Fruit fly (Drosophila melanogaster) whole organism, embryonic: ENCODE results near the gene Tmep.
A peak's percentile ranks its signal among the peaks of the same experiment; 100 is the strongest.

ENCODE experiments used
- CG10267 ChIP-seq: fragments of 200-800 bp; sonication (Bioruptor generic); optimal IDR thresholded peaks from 2 replicates; lab custom pipeline; 2018; ENCODE audit warnings: missing biosample characterization, mild to moderate bottlenecking, missing genetic modification characterization, moderate library complexity
- CG10543 ChIP-seq: fragments of 200-800 bp; sonication (Bioruptor generic); optimal IDR thresholded peaks from 3 replicates; lab custom pipeline; 2017; ENCODE audit warnings: missing biosample characterization, mild to moderate bottlenecking, missing genetic modification characterization, moderate library complexity
- CG10565 ChIP-seq: fragments of 200-800 bp; sonication (Bioruptor generic); optimal IDR thresholded peaks from 3 replicates; lab custom pipeline; 2016; ENCODE audit warnings: missing biosample characterization, mild to moderate bottlenecking, missing genetic modification characterization
- CG13775 ChIP-seq: fragments of 200-800 bp; sonication (Bioruptor generic); optimal IDR thresholded peaks from 3 replicates; lab custom pipeline; 2017; ENCODE audit warnings: missing biosample characterization, mild to moderate bottlenecking, missing genetic modification characterization
- CG15514 ChIP-seq: fragments of 200-800 bp; sonication (Bioruptor generic); optimal IDR thresholded peaks from 3 replicates; lab custom pipeline; 2017; ENCODE audit warnings: missing biosample characterization, missing genetic modification characterization, mild to moderate bottlenecking, moderate library complexity, missing genetic modification reagents
- CG15601 ChIP-seq: fragments of 200-800 bp; sonication (Bioruptor generic); optimal IDR thresholded peaks from 3 replicates; lab custom pipeline; 2019; ENCODE audit warnings: missing biosample characterization, mild to moderate bottlenecking, missing genetic modification characterization, moderate library complexity
- CG17385 ChIP-seq: fragments of 200-800 bp; sonication (Bioruptor generic); optimal IDR thresholded peaks from 3 replicates; lab custom pipeline; 2018; ENCODE audit warnings: missing biosample characterization, mild to moderate bottlenecking, missing genetic modification characterization
- CG17829 ChIP-seq: fragments of 200-800 bp; optimal IDR thresholded peaks from 2 replicates; lab custom pipeline; 2019; ENCODE audit warnings: missing biosample characterization, mild to moderate bottlenecking, missing genetic modification characterization, moderate library complexity
- CG31441 ChIP-seq: fragments of 200-800 bp; sonication (Bioruptor generic); IDR thresholded peaks from 2 replicates; pipeline ENCODE4 v1.3.6; 2022; ENCODE audit warnings: missing biosample characterization, missing genetic modification characterization
- CG3407 ChIP-seq: fragments of 200-800 bp; sonication (Bioruptor generic); optimal IDR thresholded peaks from 2 replicates; lab custom pipeline; 2018; ENCODE audit warnings: missing biosample characterization, mild to moderate bottlenecking, missing genetic modification characterization
- CG8290 ChIP-seq, 3 experiments: fragments of 200-800 bp; sonication (Bioruptor generic); optimal IDR thresholded peaks; 2 replicates each; lab custom pipeline; 2016 to 2019; ENCODE audit warnings: missing biosample characterization in 3 of 3, missing genetic modification characterization in 3 of 3, mild to moderate bottlenecking in 2 of 3, moderate library complexity in 1 of 3
- CG9215 ChIP-seq: fragments of 200-800 bp; sonication (Bioruptor generic); IDR thresholded peaks from 2 replicates; pipeline ENCODE4 v1.3.6; 2022; ENCODE audit warnings: missing biosample characterization, missing genetic modification characterization
- CG9727 ChIP-seq: fragments of 200-800 bp; sonication (Bioruptor generic); optimal IDR thresholded peaks from 3 replicates; lab custom pipeline; 2017; ENCODE audit warnings: missing biosample characterization, mild to moderate bottlenecking, missing genetic modification characterization
- CG9797 ChIP-seq: fragments of 200-800 bp; sonication (Bioruptor generic); optimal IDR thresholded peaks from 3 replicates; lab custom pipeline; 2018; ENCODE audit warnings: missing biosample characterization, mild to moderate bottlenecking, missing genetic modification characterization
- CoRest ChIP-seq: fragments of 200-800 bp; sonication (Bioruptor generic); optimal IDR thresholded peaks from 3 replicates; lab custom pipeline; 2018; ENCODE audit warnings: missing biosample characterization, mild to moderate bottlenecking, missing genetic modification characterization, moderate library complexity
- Ets97D ChIP-seq: fragments of 200-800 bp; sonication (Bioruptor generic); optimal IDR thresholded peaks from 3 replicates; lab custom pipeline; 2016; ENCODE audit warnings: missing biosample characterization, missing genetic modification characterization
- Fer1 ChIP-seq: fragments of 200-800 bp; sonication (Bioruptor generic); optimal IDR thresholded peaks from 2 replicates; lab custom pipeline; 2017; ENCODE audit warnings: missing biosample characterization, mild to moderate bottlenecking, missing genetic modification characterization
- HmgZ ChIP-seq: fragments of 200-800 bp; sonication (Bioruptor generic); optimal IDR thresholded peaks from 2 replicates; lab custom pipeline; 2018; ENCODE audit warnings: missing biosample characterization, mild to moderate bottlenecking, missing genetic modification characterization
- Hmx ChIP-seq: fragments of 200-800 bp; sonication (Bioruptor generic); optimal IDR thresholded peaks from 2 replicates; lab custom pipeline; 2016; ENCODE audit warnings: missing biosample characterization, missing genetic modification characterization
- MBD-R2 ChIP-seq: fragments of 200-800 bp; sonication (Bioruptor generic); IDR thresholded peaks from 2 replicates; pipeline ENCODE4 v1.3.6; 2022; ENCODE audit warnings: missing biosample characterization, missing genetic modification characterization
- Scr ChIP-seq: fragments of 200-800 bp; sonication (Bioruptor generic); IDR thresholded peaks from 2 replicates; pipeline ENCODE4 v1.3.6; 2022; ENCODE audit warnings: missing biosample characterization, missing genetic modification characterization; ENCODE audit not compliant: partially characterized antibody
- Sin3A ChIP-seq: fragments of >200 bp; optimal IDR thresholded peaks from 2 replicates; lab custom pipeline; 2018
- btn ChIP-seq: fragments of 200-800 bp; sonication (Bioruptor generic); optimal IDR thresholded peaks from 2 replicates; lab custom pipeline; 2016; ENCODE audit warnings: missing biosample characterization, missing genetic modification characterization
- chif ChIP-seq, 2 experiments: fragments of 200-800 bp; sonication (Bioruptor generic); optimal IDR thresholded peaks; 3 replicates each; lab custom pipeline; 2016; ENCODE audit warnings: missing biosample characterization in 2 of 2, missing genetic modification characterization in 2 of 2
- chn ChIP-seq: fragments of 200-800 bp; sonication (Bioruptor generic); optimal IDR thresholded peaks from 2 replicates; lab custom pipeline; 2016; ENCODE audit warnings: missing biosample characterization, missing genetic modification characterization
- ci ChIP-seq: fragments of 200-800 bp; sonication (Bioruptor generic); IDR thresholded peaks from 3 replicates; pipeline ENCODE4 v1.3.6; 2022; ENCODE audit warnings: missing biosample characterization, missing genetic modification characterization
- crp ChIP-seq, 2 experiments: fragments of 200-800 bp; sonication (Bioruptor generic); optimal IDR thresholded peaks; 2 replicates in 1 of 2; 3 replicates in 1 of 2; lab custom pipeline; 2017; ENCODE audit warnings: missing biosample characterization in 2 of 2, missing genetic modification characterization in 2 of 2, mild to moderate bottlenecking in 1 of 2, moderate library complexity in 1 of 2
- cwo ChIP-seq: fragments of 200-800 bp; sonication (Bioruptor generic); optimal IDR thresholded peaks from 3 replicates; lab custom pipeline; 2017; ENCODE audit warnings: missing biosample characterization, missing genetic modification characterization, mild to moderate bottlenecking, moderate library complexity, missing genetic modification reagents
- ftz-f1 ChIP-seq: fragments of 200-800 bp; sonication (Bioruptor generic); optimal IDR thresholded peaks from 2 replicates; lab custom pipeline; 2016; ENCODE audit warnings: missing biosample characterization, missing genetic modification characterization
- gcm ChIP-seq: fragments of 200-800 bp; sonication (Bioruptor generic); optimal IDR thresholded peaks from 2 replicates; lab custom pipeline; 2019; ENCODE audit warnings: missing biosample characterization, mild to moderate bottlenecking, missing genetic modification characterization, moderate library complexity
- h ChIP-seq: fragments of >200 bp; optimal IDR thresholded peaks from 2 replicates; lab custom pipeline; 2017
- hkb ChIP-seq, 2 experiments: fragments of 200-800 bp in 1 of 2; fragments of >200 bp in 1 of 2; sonication (Bioruptor generic) in 1 of 2; IDR thresholded peaks in 1 of 2; optimal IDR thresholded peaks in 1 of 2; 2 replicates each; pipeline versions ENCODE4 v1.3.6 to Lab custom; 2017 to 2022; ENCODE audit warnings: missing biosample characterization in 1 of 2, missing genetic modification characterization in 1 of 2
- knrl ChIP-seq: fragments of 200-800 bp; sonication (Bioruptor generic); IDR thresholded peaks from 3 replicates; pipeline ENCODE4 v1.3.6; 2022; ENCODE audit warnings: missing biosample characterization, missing genetic modification characterization; ENCODE audit not compliant: partially characterized antibody
- mirr ChIP-seq: fragments of 200-800 bp; sonication (Bioruptor generic); optimal IDR thresholded peaks from 3 replicates; lab custom pipeline; 2018; ENCODE audit warnings: missing biosample characterization, mild to moderate bottlenecking, missing genetic modification characterization
- mld ChIP-seq: fragments of 200-800 bp; sonication (Bioruptor generic); IDR thresholded peaks from 3 replicates; pipeline ENCODE4 v1.3.6; 2022; ENCODE audit warnings: missing biosample characterization, missing genetic modification characterization; ENCODE audit not compliant: partially characterized antibody
- pfk ChIP-seq: fragments of 200-800 bp; sonication (Bioruptor generic); optimal IDR thresholded peaks from 2 replicates; lab custom pipeline; 2018; ENCODE audit warnings: missing biosample characterization, mild to moderate bottlenecking, missing genetic modification characterization, moderate library complexity
- row ChIP-seq: fragments of 200-800 bp; sonication (Bioruptor generic); IDR thresholded peaks from 3 replicates; pipeline ENCODE4 v1.3.6; 2022; ENCODE audit warnings: missing biosample characterization, missing genetic modification characterization
- run ChIP-seq: fragments of 200-800 bp; sonication (Bioruptor generic); optimal IDR thresholded peaks from 3 replicates; lab custom pipeline; 2018; ENCODE audit warnings: missing biosample characterization, mild to moderate bottlenecking, missing genetic modification characterization
- sc ChIP-seq, 3 experiments: fragments of >200 bp in 2 of 3; fragments of 200-800 bp in 1 of 3; sonication (Bioruptor generic) in 1 of 3; optimal IDR thresholded peaks; 2 replicates in 2 of 3; 3 replicates in 1 of 3; lab custom pipeline; 2017; ENCODE audit warnings: mild to moderate bottlenecking in 1 of 3, missing biosample characterization in 1 of 3, missing genetic modification characterization in 1 of 3, missing genetic modification reagents in 1 of 3

The Tmep gene

DNA sequence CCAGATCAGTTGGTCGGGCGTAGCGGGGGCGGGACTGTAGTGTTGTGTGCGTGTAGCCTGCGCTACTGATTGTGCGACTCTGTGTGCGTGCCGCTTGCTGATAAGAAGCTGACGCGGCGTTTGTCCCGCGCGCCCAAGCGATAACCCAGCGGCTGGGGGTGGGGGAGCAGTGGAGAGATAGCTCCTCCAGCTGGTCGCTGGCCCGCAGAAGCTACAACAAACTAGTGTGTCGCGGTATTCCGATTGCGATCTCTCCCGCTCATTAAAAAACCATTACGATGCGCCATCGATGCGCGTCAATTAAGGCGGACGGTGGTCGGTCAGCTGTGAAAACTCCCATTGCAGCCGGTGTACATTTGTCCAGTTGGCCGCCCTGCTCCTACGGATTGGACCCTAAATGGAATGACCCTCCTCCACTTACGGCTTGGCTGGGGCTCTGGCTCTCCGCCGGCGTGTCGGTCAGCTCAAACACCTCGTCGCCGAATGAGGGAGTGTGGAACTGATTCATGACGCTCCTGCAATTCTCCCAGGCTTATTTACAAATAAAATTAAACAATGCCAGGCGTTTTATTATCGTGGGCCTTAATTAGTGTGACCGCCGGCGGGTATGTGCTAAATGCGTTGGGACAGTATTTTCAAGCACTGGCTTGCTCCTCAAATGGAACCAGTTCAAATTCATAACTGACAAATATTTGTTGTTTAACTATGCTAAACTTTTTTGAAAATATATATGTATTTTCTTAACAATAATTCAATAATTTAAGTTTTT, 33.3 kb downstream of the Tmep start, which contains the start of gene CG12104 (continued):
- TF ChIP-seq chif (GFP tag; optimal IDR thresholded peaks at IDR 0.05; lab: Kevin White, UChicago) = no peak
- peak; percentile 64 for TF ChIP-seq mirr (GFP tag; lab: Kevin White, UChicago)
- peak; percentile 23 for TF ChIP-seq CG3407
- TF ChIP-seq cwo (GFP tag; lab: Kevin White, UChicago) = peak; percentile 40
- no peak for TF ChIP-seq chn (GFP tag; lab: Kevin White, UChicago)
- peak; percentile 29 for TF ChIP-seq CG17829
- TF ChIP-seq CG17385 (GFP tag; lab: Kevin White, UChicago) = peak; percentile 41
- no peak for TF ChIP-seq Hmx (GFP tag; lab: Kevin White, UChicago)
- 0 out of 3 replicates have a peak, but pooled peaks have one; percentile 42 for TF ChIP-seq mld (GFP tag; lab: Robert Waterston, UW)
- peak; percentile 15 for TF ChIP-seq Sin3A (lab: Kevin White, UChicago)
- no peak for TF ChIP-seq h (lab: Kevin White, UChicago)
- no peak for TF ChIP-seq CG8290 (GFP tag; optimal IDR thresholded peaks at IDR 0.05; lab: Kevin White, UChicago)
- TF ChIP-seq CG8290 (tag; optimal IDR thresholded peaks at IDR 0.05; lab: Kevin White, UChicago) = peak in 1 of 2 experiments; percentile 13
- TF ChIP-seq CG10565 (GFP tag; lab: Kevin White, UChicago) = no peak
- TF ChIP-seq CG10543 (GFP tag; lab: Kevin White, UChicago) = peak; percentile 95
- peak; percentile 38 for TF ChIP-seq HmgZ
- peak; percentile 19 for TF ChIP-seq gcm
- peak; percentile 18 for TF ChIP-seq run
- TF ChIP-seq crp (GFP tag; optimal IDR thresholded peaks at IDR 0.05; lab: Kevin White, UChicago) = peak in 1 of 2 experiments; percentile 53
- peak; percentile 15 for TF ChIP-seq Fer1 (GFP tag; lab: Kevin White, UChicago)
- TF ChIP-seq, all 482 proteins: peak for 99

DNA sequence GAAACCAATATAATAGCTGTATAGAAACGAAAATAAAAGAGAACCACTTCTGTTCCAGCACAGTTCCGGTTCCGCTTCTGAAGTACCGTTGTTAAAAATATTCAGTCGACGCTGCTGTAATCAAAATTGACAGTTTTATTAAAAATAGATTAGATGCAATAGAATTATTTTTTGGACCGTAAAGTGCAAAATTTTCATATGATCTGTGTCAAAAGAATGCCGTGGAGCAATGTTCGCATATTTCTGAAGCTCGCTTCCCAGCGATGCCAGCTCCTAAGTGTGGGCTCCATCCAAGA, 33.8 kb downstream of the Tmep start, which contains the start of the genes CG18170 and CG33791:
CG18170 (plus strand) TSS at position 122 of the 296 bp plus-strand sequence.
CG33791 (plus strand) TSS at position 122 of the 296 bp plus-strand sequence.
- TF ChIP-seq CoRest (tag; lab: Kevin White, UChicago) (no peak), Scr (GFP tag; lab: Robert Waterston, UW) (0 out of 2 replicates have a peak, but pooled peaks have one; percentile 3), ci (no peak), Ets97D (peak; percentile 52), CG9797 (GFP tag; lab: Kevin White, UChicago) (peak; percentile 39), CG10267 (peak; percentile 54), knrl (GFP tag; lab: Robert Waterston, UW) (no peak), hkb (optimal IDR thresholded peaks at IDR 0.05; lab: Kevin White, UChicago) (peak; percentile 8), hkb (GFP tag; IDR thresholded peaks at IDR 0.05; lab: Robert Waterston, UW) (no peak), ftz-f1 (GFP tag; lab: Kevin White, UChicago) (no peak), pfk (GFP tag; lab: Kevin White, UChicago) (no peak), sc (optimal IDR thresholded peaks at IDR 0.05; lab: Kevin White, UChicago) (no peak), sc (GFP tag; optimal IDR thresholded peaks at IDR 0.05; lab: Kevin White, UChicago) (peak; percentile 1), btn (no peak), CG13775 (GFP tag; lab: Kevin White, UChicago) (peak; percentile 11), CG15514 (peak; percentile 98), CG31441 (0 out of 2 replicates have a peak, but pooled peaks have one; percentile 9), CG9215 (GFP tag; lab: Robert Waterston, UW) (no peak), CG15601 (peak; percentile 17), row (0 out of 3 replicates have a peak, but pooled peaks have one; percentile 0), MBD-R2 (GFP tag; lab: Robert Waterston, UW) (0 out of 2 replicates have a peak, but pooled peaks have one; percentile 1), CG9727 (GFP tag; lab: Kevin White, UChicago) (peak; percentile 19)
